In genomic region chr3L:19483007-19483406, dm6 we compare ENCODE assay signal across 3 fruit fly cellular contexts.
TF ChIP-seq lines count a peak whose summit lies in the region.

No protein-coding gene starts in this region.

- TF ChIP-seq CTCF in whole organism, embryonic (GFP tag; optimal IDR thresholded peaks at IDR 0.05; lab: Kevin White, UChicago): no peak

TF ChIP-seq in whole organism, adult, 20 proteins besides CTCF, POLR2A, EP300 and RAD21:
- TF ChIP-seq CG12768 (GFP tag; optimal IDR thresholded peaks at IDR 0.05; lab: Kevin White, UChicago) (no peak), CG33017 (tag; optimal IDR thresholded peaks at IDR 0.05; lab: Kevin White, UChicago) (no peak), kay (GFP tag; lab: Kevin White, UChicago; ENCODE audit: borderline replicate concordance) (peak; percentile 49), CG7045 (GFP tag; optimal IDR thresholded peaks at IDR 0.05; lab: Kevin White, UChicago) (no peak)
TF ChIP-seq in whole organism, adult: peak in this region for 1.

TF ChIP-seq in whole organism, embryonic, 481 proteins besides CTCF, POLR2A, EP300 and RAD21 (continues in another document):
- TF ChIP-seq shn (GFP tag; optimal IDR thresholded peaks at IDR 0.05; lab: Kevin White, UChicago): no peak
- TF ChIP-seq Ets65A (GFP tag; lab: Kevin White, UChicago): peak; percentile 88
- TF ChIP-seq CG7357 (GFP tag; IDR thresholded peaks at IDR 0.05; lab: Robert Waterston, UW): no peak
- TF ChIP-seq CkIIα-i1 (GFP tag; IDR thresholded peaks at IDR 0.05; lab: Robert Waterston, UW): no peak
- TF ChIP-seq sens (GFP tag; lab: Kevin White, UChicago): peak; percentile 23
- no peak for TF ChIP-seq Blimp-1 (GFP tag; optimal IDR thresholded peaks at IDR 0.05; lab: Kevin White, UChicago)
- TF ChIP-seq Hand (GFP tag; optimal IDR thresholded peaks at IDR 0.05; lab: Kevin White, UChicago): no peak
- no peak for TF ChIP-seq CG15696 (tag; optimal IDR thresholded peaks at IDR 0.05; lab: Kevin White, UChicago)
- TF ChIP-seq CG15073 (GFP tag; optimal IDR thresholded peaks at IDR 0.05; lab: Kevin White, UChicago): no peak
- TF ChIP-seq fd102C (GFP tag; optimal IDR thresholded peaks at IDR 0.05; lab: Kevin White, UChicago): no peak
- TF ChIP-seq CG6765 (GFP tag; optimal IDR thresholded peaks at IDR 0.05; lab: Kevin White, UChicago): no peak
- TF ChIP-seq stwl (tag; optimal IDR thresholded peaks at IDR 0.05; lab: Kevin White, UChicago): peak; percentile 90
- TF ChIP-seq Drgx (GFP tag; IDR thresholded peaks at IDR 0.05; lab: Robert Waterston, UW): no peak
- no peak for TF ChIP-seq CG31224 (GFP tag; IDR thresholded peaks at IDR 0.05; lab: Robert Waterston, UW)
- no peak for TF ChIP-seq NC2α (GFP tag; optimal IDR thresholded peaks at IDR 0.05; lab: Kevin White, UChicago)
- TF ChIP-seq CG8089 (GFP tag; optimal IDR thresholded peaks at IDR 0.05; lab: Kevin White, UChicago): no peak
- no peak for TF ChIP-seq tap (tag; optimal IDR thresholded peaks at IDR 0.05; lab: Kevin White, UChicago)
- TF ChIP-seq chinmo (GFP tag; IDR thresholded peaks at IDR 0.05; lab: Robert Waterston, UW; ENCODE audit: partially characterized antibody): no peak
- no peak for TF ChIP-seq CG6175 (GFP tag; IDR thresholded peaks at IDR 0.05; lab: Robert Waterston, UW)
- no peak for TF ChIP-seq tio (GFP tag; optimal IDR thresholded peaks at IDR 0.05; lab: Kevin White, UChicago)
- no peak for TF ChIP-seq wdn (GFP tag; IDR thresholded peaks at IDR 0.05; lab: Robert Waterston, UW)
- no peak for TF ChIP-seq crc (GFP tag; optimal IDR thresholded peaks at IDR 0.05; lab: Kevin White, UChicago)
- no peak for TF ChIP-seq Taf1 (GFP tag; IDR thresholded peaks at IDR 0.05; lab: Robert Waterston, UW)
- no peak for TF ChIP-seq E2f2 (GFP tag; IDR thresholded peaks at IDR 0.05; lab: Robert Waterston, UW)
- TF ChIP-seq Neu2 (GFP tag; optimal IDR thresholded peaks at IDR 0.05; lab: Kevin White, UChicago; ENCODE audit: borderline replicate concordance): no peak
- TF ChIP-seq Sry-β (GFP tag; optimal IDR thresholded peaks at IDR 0.05; lab: Kevin White, UChicago): no peak
- no peak for TF ChIP-seq gsb (GFP tag; IDR thresholded peaks at IDR 0.05; lab: Robert Waterston, UW)
- TF ChIP-seq az2 (GFP tag; optimal IDR thresholded peaks at IDR 0.05; lab: Kevin White, UChicago): no peak
- no peak for TF ChIP-seq bcd (GFP tag; optimal IDR thresholded peaks at IDR 0.05; lab: Kevin White, UChicago)
- no peak for TF ChIP-seq Ravus (GFP tag; IDR thresholded peaks at IDR 0.05; lab: Robert Waterston, UW)
- peak; percentile 22; the same call in 1 of the 2 replicates for TF ChIP-seq CG13287 (GFP tag; IDR thresholded peaks at IDR 0.05; lab: Robert Waterston, UW; ENCODE audit: partially characterized antibody)
- TF ChIP-seq run (tag; optimal IDR thresholded peaks at IDR 0.05; lab: Kevin White, UChicago): no peak
- TF ChIP-seq Abd-B (GFP tag; optimal IDR thresholded peaks at IDR 0.05; lab: Kevin White, UChicago): peak; percentile 24
- TF ChIP-seq tup (GFP tag; optimal IDR thresholded peaks at IDR 0.05; lab: Kevin White, UChicago): no peak
- no peak for TF ChIP-seq salm (tag; optimal IDR thresholded peaks at IDR 0.05; lab: Kevin White, UChicago)
- no peak for TF ChIP-seq CG1602 (GFP tag; optimal IDR thresholded peaks at IDR 0.05; lab: Kevin White, UChicago)
- TF ChIP-seq lola (GFP tag; optimal IDR thresholded peaks at IDR 0.05; lab: Kevin White, UChicago): no peak
- TF ChIP-seq Mad (GFP tag; optimal IDR thresholded peaks at IDR 0.05; lab: Kevin White, UChicago): no peak
- TF ChIP-seq tll (GFP tag; optimal IDR thresholded peaks at IDR 0.05; lab: Kevin White, UChicago): no peak
- TF ChIP-seq CG12219 (GFP tag; optimal IDR thresholded peaks at IDR 0.05; lab: Kevin White, UChicago): no peak
- TF ChIP-seq jumu (GFP tag; optimal IDR thresholded peaks at IDR 0.05; lab: Kevin White, UChicago): no peak
- TF ChIP-seq kay (GFP tag; optimal IDR thresholded peaks at IDR 0.05; lab: Kevin White, UChicago): no peak
- no peak for TF ChIP-seq CG8924 (tag; optimal IDR thresholded peaks at IDR 0.05; lab: Kevin White, UChicago)
- no peak for TF ChIP-seq CG30020 (tag; optimal IDR thresholded peaks at IDR 0.05; lab: Kevin White, UChicago)
- TF ChIP-seq ham (GFP tag; IDR thresholded peaks at IDR 0.05; lab: Robert Waterston, UW): no peak
- peak; percentile 48 for TF ChIP-seq Med (GFP tag; lab: Kevin White, UChicago)
- no peak for TF ChIP-seq Lim3 (GFP tag; IDR thresholded peaks at IDR 0.05; lab: Robert Waterston, UW)

TF ChIP-seq in whole organism, wandering third instar larva, 38 proteins besides CTCF, POLR2A, EP300 and RAD21:
- peak; percentile 55 for TF ChIP-seq Myc (optimal IDR thresholded peaks at IDR 0.05; lab: Kevin White, UChicago)
- TF ChIP-seq dl (GFP tag; optimal IDR thresholded peaks at IDR 0.05; lab: Kevin White, UChicago; ENCODE audit: insufficient read depth in 1 of 2, partially characterized antibody in 2 of 2): peak in 1 of 2 experiments; percentile 42
- peak; percentile 70 for TF ChIP-seq Vsx2 (GFP tag; optimal IDR thresholded peaks at IDR 0.05; lab: Kevin White, UChicago; ENCODE audit: partially characterized antibody)
- TF ChIP-seq Sp1 (GFP tag; optimal IDR thresholded peaks at IDR 0.05; lab: Kevin White, UChicago): no peak
- no peak for TF ChIP-seq pan (optimal IDR thresholded peaks at IDR 0.05; lab: Kevin White, UChicago)
- peak; percentile 94 for TF ChIP-seq Dif (GFP tag; optimal IDR thresholded peaks at IDR 0.05; lab: Kevin White, UChicago; ENCODE audit: partially characterized antibody)
